Fruit fly (Drosophila melanogaster) whole organism, larva: ENCODE results near the gene CG10570.

ENCODE experiments used
- noc ChIP-seq: fragments of 200-800 bp; sonication (Bioruptor generic); optimal IDR thresholded peaks from 3 replicates; lab custom pipeline; 2019; ENCODE audit warnings: missing biosample characterization, mild to moderate bottlenecking, missing genetic modification characterization, moderate library complexity

Gene CG10570

DNA sequence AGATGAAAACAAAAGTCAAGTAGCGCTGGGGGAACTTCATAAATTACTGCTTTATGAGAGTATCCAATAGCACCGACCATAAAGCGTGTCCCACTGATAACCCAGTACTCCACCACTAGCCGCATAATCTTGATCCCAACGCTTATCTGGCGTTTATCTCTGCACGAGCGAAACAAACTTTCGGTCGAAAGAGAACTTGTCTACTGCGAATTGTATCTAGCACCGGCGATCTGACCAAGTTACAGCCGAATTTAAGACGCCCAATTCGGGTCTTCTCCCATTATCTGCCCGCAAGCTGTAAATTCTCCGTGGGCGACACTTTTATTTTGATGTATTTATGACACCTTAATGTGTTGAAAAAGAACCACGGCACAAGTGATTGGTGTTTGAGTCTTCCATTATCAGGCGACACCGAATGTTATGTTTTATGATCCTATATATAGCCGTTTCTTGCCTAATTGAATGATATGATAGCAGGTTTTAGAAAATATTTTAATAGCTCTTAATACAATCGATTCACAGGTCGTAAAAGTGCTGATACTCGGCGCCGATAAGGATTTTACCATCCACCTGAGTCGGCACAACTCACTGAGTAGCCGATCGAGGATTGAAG lies 21.2 kb downstream of the CG10570 start:
- peak; percentile 87 for TF ChIP-seq noc (tag; lab: Kevin White, UChicago)

- TF ChIP-seq noc (tag; lab: Kevin White, UChicago) = no peak
Observed at dm6 chr2L:18788953-18789352, 22.1 kb downstream of the CG10570 start.

- TF ChIP-seq noc (tag; lab: Kevin White, UChicago) = peak; percentile 30
Observed at dm6 chr2L:18787415-18787989, 23.6 kb downstream of the CG10570 start.

DNA sequence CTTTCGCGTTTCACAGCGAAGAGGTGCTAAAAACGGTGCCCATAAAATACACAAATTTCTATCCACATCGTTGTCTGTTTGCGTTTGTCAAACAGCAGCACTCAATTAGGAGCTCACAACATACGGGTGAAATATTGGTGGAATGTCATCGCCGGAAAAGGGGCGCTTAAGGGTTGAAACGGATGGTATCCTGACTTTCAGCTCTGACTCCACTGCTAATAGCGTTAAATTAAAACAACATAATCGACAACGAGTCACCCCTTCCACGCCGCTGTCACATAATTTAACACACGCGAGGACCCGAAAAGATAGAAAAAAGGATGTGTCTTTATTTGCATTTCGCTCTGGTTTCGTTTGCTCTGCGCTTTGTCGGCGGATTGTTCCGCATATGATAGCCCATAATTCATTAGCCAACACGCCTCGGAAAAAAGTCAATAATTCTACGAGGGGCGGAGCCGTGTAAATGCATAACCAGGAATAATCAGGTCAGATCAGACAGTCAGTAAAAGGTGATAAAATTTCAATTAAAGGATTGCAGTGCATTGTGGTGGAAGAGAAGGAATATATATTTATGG lies 25.9 kb downstream of the CG10570 start:
- no peak for TF ChIP-seq noc (tag; lab: Kevin White, UChicago)

DNA sequence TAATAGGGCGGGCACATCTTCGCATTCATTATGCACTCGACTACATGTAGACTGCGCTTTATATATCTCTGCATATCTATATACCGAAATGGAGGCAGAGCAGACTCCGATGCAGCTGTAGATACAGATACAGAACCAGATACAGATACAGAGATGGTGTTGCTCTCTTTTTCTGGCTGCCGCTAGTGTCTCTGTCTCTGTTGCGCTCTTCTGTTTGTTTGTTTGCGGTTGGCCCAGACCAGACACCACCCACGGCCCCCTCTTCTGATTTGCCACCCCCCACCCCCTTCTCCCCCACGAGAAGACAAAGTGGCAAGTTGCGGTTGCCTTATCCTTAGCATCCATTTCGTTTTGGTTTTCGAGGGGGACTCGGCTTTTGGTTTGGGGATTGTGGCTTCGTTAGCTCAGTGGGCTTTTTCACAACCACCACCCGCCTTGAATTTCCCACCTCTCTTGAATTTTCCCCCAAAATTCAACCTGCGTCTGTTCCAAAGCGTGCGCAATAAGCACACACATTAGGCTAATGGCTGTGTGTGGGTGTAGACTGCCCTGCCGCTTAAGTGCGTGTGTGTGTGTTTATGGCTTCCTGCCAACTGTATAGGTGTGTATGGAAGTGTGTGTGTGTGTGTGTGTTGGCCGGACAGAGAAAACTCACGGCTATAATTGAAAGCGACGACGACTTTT lies 27.6 kb downstream of the CG10570 start:
- no peak for TF ChIP-seq noc (tag; lab: Kevin White, UChicago)

- TF ChIP-seq noc (tag; lab: Kevin White, UChicago) = no peak
Observed at dm6 chr2L:18782936-18783335, 28.1 kb downstream of the CG10570 start.

- TF ChIP-seq noc (tag; lab: Kevin White, UChicago) = no peak
Observed at dm6 chr2L:18782212-18782825, 28.7 kb downstream of the CG10570 start.

dm6 chr2L:18780911-18781545 lies 30.0 kb downstream of the CG10570 start:
- no peak for TF ChIP-seq noc (tag; lab: Kevin White, UChicago)

DNA sequence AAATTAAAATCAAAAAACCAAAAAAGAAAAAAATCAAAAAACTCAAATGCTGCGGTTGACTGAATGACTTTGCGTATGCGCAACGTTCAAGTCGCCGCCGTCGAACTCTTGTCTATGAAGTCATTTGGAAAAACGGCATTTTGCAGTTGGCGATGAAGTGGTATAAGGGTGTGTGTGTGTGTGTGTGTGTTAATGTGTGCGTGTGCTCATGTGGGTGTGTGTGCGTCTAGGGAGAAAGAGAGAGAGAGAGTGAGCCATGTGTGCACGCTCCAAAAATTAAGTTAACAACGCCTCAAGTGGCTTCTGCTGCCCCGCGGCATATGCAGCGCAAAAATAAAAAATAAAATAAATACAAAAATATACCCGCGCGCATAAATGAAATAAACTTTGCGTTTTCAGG lies 33.6 kb downstream of the CG10570 start:
- TF ChIP-seq noc (tag; lab: Kevin White, UChicago) = no peak

DNA sequence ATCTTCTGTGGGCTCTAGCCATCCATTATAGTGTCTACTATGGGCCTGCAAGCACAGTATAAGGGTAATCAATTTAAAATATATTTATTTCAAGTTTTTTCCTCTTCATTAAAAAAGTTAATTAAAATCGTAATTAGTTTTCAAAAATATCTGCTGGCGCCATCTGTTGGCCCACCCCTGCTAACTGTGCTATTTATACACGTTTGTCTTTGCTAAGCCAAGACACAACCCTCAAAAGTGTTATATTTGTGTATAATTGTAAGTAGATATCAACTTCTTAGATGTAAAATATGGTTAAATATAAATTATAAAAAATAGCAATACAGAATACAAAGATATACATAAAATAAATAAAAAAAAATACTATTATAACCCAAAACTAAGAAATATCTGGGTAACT lies 34.5 kb downstream of the CG10570 start:
- no peak for TF ChIP-seq noc (tag; lab: Kevin White, UChicago)

- no peak for TF ChIP-seq noc (tag; lab: Kevin White, UChicago)
Observed at dm6 chr2L:18775274-18775673, 35.8 kb downstream of the CG10570 start.

dm6 chr2L:18767815-18768214 lies 43.2 kb downstream of the CG10570 start:
- TF ChIP-seq noc (tag; lab: Kevin White, UChicago) = no peak

dm6 chr2L:18767137-18767536 lies 43.9 kb downstream of the CG10570 start:
- TF ChIP-seq noc (tag; lab: Kevin White, UChicago) = no peak

- no peak for TF ChIP-seq noc (tag; lab: Kevin White, UChicago)
Observed at dm6 chr2L:18765760-18766159, 45.3 kb downstream of the CG10570 start.
